Worm (Caenorhabditis elegans) whole organism, L3 larva: ENCODE measurements around the gene rgs-11.

Experiments used
- R02D3.7 ChIP-seq: fragments of 150-350 bp; optimal IDR thresholded peaks from 2 replicates; lab custom pipeline; 2014; ENCODE audit warnings: missing biosample characterization, missing genetic modification characterization
- elt-2 ChIP-seq: sonication (generic microtip); optimal IDR thresholded peaks from 2 replicates; lab custom pipeline; 2016; ENCODE audit warnings: missing genetic modification reagents, mild to moderate bottlenecking, missing genetic modification characterization, missing compliant biosample characterization
- nfya-1 ChIP-seq: sonication (generic microtip); optimal IDR thresholded peaks from 2 replicates; lab custom pipeline; 2017; ENCODE audit warnings: missing genetic modification characterization, mild to moderate bottlenecking, missing compliant biosample characterization, antibody characterized with exemption, moderate library complexity; ENCODE audit not compliant: insufficient read depth
- nhr-12 ChIP-seq: fragments of 150-350 bp; optimal IDR thresholded peaks from 2 replicates; lab custom pipeline; 2014; ENCODE audit warnings: missing biosample characterization, missing genetic modification characterization
- nhr-23 ChIP-seq: fragments of 150-350 bp; optimal IDR thresholded peaks from 2 replicates; lab custom pipeline; 2014; ENCODE audit warnings: missing biosample characterization, missing genetic modification reagents, missing genetic modification characterization
- pqm-1 ChIP-seq: fragments of 150-350 bp; optimal IDR thresholded peaks from 2 replicates; lab custom pipeline; 2017; ENCODE audit warnings: missing biosample characterization, missing genetic modification characterization, inconsistent platforms
- skn-1 ChIP-seq: fragments of 150-350 bp; optimal IDR thresholded peaks from 2 replicates; lab custom pipeline; 2014; ENCODE audit warnings: missing biosample characterization, missing genetic modification characterization
- unc-62 ChIP-seq: fragments of 150-350 bp; sonication (generic microtip); optimal IDR thresholded peaks from 4 replicates; lab custom pipeline; 2014; ENCODE audit warnings: missing biosample characterization, missing genetic modification reagents, missing genetic modification characterization
- zag-1 ChIP-seq: fragments of 150-350 bp; optimal IDR thresholded peaks from 2 replicates; lab custom pipeline; 2014; ENCODE audit warnings: missing biosample characterization, missing genetic modification characterization

- TF ChIP-seq pqm-1 (tag; lab: Kevin White, UChicago), result no peak
- no peak for TF ChIP-seq nhr-23 (tag; lab: Kevin White, UChicago)
- TF ChIP-seq nhr-12 (tag; lab: Kevin White, UChicago), result no peak
- TF ChIP-seq R02D3.7, result no peak
- TF ChIP-seq skn-1, result no peak
- no peak for TF ChIP-seq nfya-1 (tag; lab: Kevin White, UChicago)
- no peak for TF ChIP-seq unc-62 (GFP tag; lab: Kevin White, UChicago)
- TF ChIP-seq elt-2 (tag; lab: Kevin White, UChicago), result no peak
- no peak for TF ChIP-seq zag-1
Measured at ce11 chrX:14976840-14977534, 12.6 kb downstream of the rgs-11 start.
